Worm (Caenorhabditis elegans): ENCODE measurements around the gene clec-136.

- TF ChIP-seq ces-1 (GFP tag; optimal IDR thresholded peaks at IDR 0.05) (no peak), unc-120 (tag; optimal IDR thresholded peaks at IDR 0.05; ENCODE audit: poor library complexity, severe bottlenecking) (no peak), unc-39 (tag; optimal IDR thresholded peaks at IDR 0.05) (no peak), lin-13 (tag; optimal IDR thresholded peaks at IDR 0.05) (no peak), pha-4 (tag; optimal IDR thresholded peaks at IDR 0.05) (no peak)
These were observed 44.9 kb upstream of the clec-136 start, which contains the start of gene T05A7.13 for ce11 chrII:4661278-4661677.

Data from whole organism, mixed stage, embryonic.